Worm (Caenorhabditis elegans): Measurements from ENCODE around the gene T28A11.20.

T28A11.20 gene

ce11 chrV:3230150-3230549, 42.9 kb downstream of the T28A11.20 start:
- peak; percentile 61 for TF ChIP-seq dve-1 (tag; optimal IDR thresholded peaks at IDR 0.05)
- no peak for TF ChIP-seq ref-2 (tag; optimal IDR thresholded peaks at IDR 0.05)
- TF ChIP-seq ceh-6 (GFP tag; optimal IDR thresholded peaks at IDR 0.05) = no peak
- no peak for TF ChIP-seq pros-1 (tag; optimal IDR thresholded peaks at IDR 0.05)

ce11 chrV:3227373-3227772, 45.7 kb downstream of the T28A11.20 start, which contains the start of gene K08D9.2:
K08D9.2 (plus strand) TSS chrV:3227673.
- TF ChIP-seq nhr-232 (tag; optimal IDR thresholded peaks at IDR 0.05) (no peak), ceh-45 (GFP tag; IDR thresholded peaks at IDR 0.05) (no peak), fkh-6 (tag; optimal IDR thresholded peaks at IDR 0.05) (no peak), pat-9 (tag; optimal IDR thresholded peaks at IDR 0.05) (no peak), nhr-11 (tag; optimal IDR thresholded peaks at IDR 0.05) (no peak), odd-2 (tag; optimal IDR thresholded peaks at IDR 0.05) (no peak), unc-3 (GFP tag; conservative IDR thresholded peaks at IDR 0.05) (no peak), unc-3 (tag; optimal IDR thresholded peaks at IDR 0.05) (no peak), ref-2 (tag; optimal IDR thresholded peaks at IDR 0.05) (no peak), fkh-10 (GFP tag; optimal IDR thresholded peaks at IDR 0.05) (no peak), hlh-30 (tag; optimal IDR thresholded peaks at IDR 0.05; ENCODE audit: insufficient read depth) (no peak), ceh-34 (tag; optimal IDR thresholded peaks at IDR 0.05) (no peak), unc-55 (GFP tag; optimal IDR thresholded peaks at IDR 0.05) (no peak), unc-86 (tag; optimal IDR thresholded peaks at IDR 0.05) (no peak), eyg-1 (tag; optimal IDR thresholded peaks at IDR 0.05) (no peak), zip-5 (tag; optimal IDR thresholded peaks at IDR 0.05) (no peak), sox-2 (GFP tag; IDR thresholded peaks at IDR 0.05) (no peak), ets-4 (tag; optimal IDR thresholded peaks at IDR 0.05) (no peak), hlh-15 (tag; optimal IDR thresholded peaks at IDR 0.05) (no peak)
